Worm (Caenorhabditis elegans) whole organism, L4/young adult: ENCODE data around the gene clec-212.

Experiments used
- W03F9.2 ChIP-seq: fragments of 150-350 bp; optimal IDR thresholded peaks from 2 replicates; lab custom pipeline; 2014; ENCODE audit warnings: missing biosample characterization, missing genetic modification characterization
- dao-5 ChIP-seq: sonication (generic microtip); optimal IDR thresholded peaks from 2 replicates; lab custom pipeline; 2016; ENCODE audit warnings: missing genotype, missing genetic modification characterization, moderate library complexity, missing compliant biosample characterization
- him-1 ChIP-seq: sonication (generic microtip); optimal IDR thresholded peaks from 2 replicates; lab custom pipeline; 2016; ENCODE audit warnings: missing genotype, missing genetic modification reagents, missing genetic modification characterization, missing compliant biosample characterization

- no peak for TF ChIP-seq W03F9.2 (tag; lab: Kevin White, UChicago)
- no peak for TF ChIP-seq him-1 (tag; lab: Kevin White, UChicago)
- TF ChIP-seq dao-5 (tag; lab: Kevin White, UChicago) = no peak
These were observed 5.4 kb upstream of the clec-212 start, which contains the start of the genes snu-66 and ints-9 for ce11 chrV:7575563-7575962.
